Worm (Caenorhabditis elegans) whole organism, mixed stage, embryonic: Measurements from ENCODE around the gene che-12.

Experiments
- lin-13 ChIP-seq: fragments of 150-350 bp; optimal IDR thresholded peaks from 2 replicates; lab custom pipeline; 2014; ENCODE audit warnings: missing biosample characterization, missing genetic modification characterization
- lsy-2 ChIP-seq: fragments of 150-350 bp; optimal IDR thresholded peaks from 2 replicates; lab custom pipeline; 2014; ENCODE audit warnings: missing biosample characterization, missing genetic modification characterization
- nhr-237 ChIP-seq: fragments of 150-350 bp; optimal IDR thresholded peaks from 2 replicates; lab custom pipeline; 2014; ENCODE audit warnings: missing biosample characterization, missing genetic modification characterization

- TF ChIP-seq lsy-2 (no peak), nhr-237 (tag; lab: Kevin White, UChicago) (no peak), lin-13 (tag; lab: Kevin White, UChicago) (no peak)
Measured at ce11 chrV:10350054-10350453, 42.9 kb upstream of the che-12 start, which contains the start of gene K07C5.9.
